Fruit fly (Drosophila melanogaster): Measurements from ENCODE around the gene CG34384.
A peak's percentile ranks its signal among the peaks of the same experiment; 100 is the strongest.

CG34384 gene

DNA sequence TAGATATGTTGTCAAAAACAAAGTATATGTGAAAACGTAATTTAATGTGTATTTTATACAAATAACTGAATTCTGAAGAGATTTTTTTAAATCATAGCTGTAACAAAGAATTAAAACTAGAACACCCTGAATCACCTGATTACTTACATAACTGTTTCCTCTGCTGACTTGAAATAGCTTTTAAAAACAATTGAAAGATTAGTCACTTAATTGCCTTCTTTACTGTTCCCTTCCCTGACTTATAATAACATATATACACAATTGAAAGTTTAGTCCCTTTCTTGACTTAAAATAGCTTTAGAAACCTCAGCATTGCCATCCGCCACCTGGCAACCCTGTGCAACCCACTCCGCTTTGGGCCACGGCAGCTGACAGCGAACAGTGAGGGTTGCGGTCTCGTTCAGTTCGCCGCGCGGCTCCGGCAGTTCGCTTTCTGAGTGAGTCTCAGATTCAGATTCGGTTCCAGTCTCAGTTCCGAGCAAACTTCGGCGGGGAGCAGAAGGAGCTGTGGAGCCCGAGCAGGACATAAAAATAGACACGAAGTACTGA lies at the start of gene CG34384 (continued):
- TF ChIP-seq CG3032 (tag; optimal IDR thresholded peaks at IDR 0.05) (peak; percentile 49), Hr4 (GFP tag; optimal IDR thresholded peaks at IDR 0.05) (peak; percentile 27), topi (GFP tag; optimal IDR thresholded peaks at IDR 0.05) (peak; percentile 42), Gug (GFP tag; IDR thresholded peaks at IDR 0.05) (no peak), CG10631 (GFP tag; optimal IDR thresholded peaks at IDR 0.05) (peak; percentile 31), eg (GFP tag; IDR thresholded peaks at IDR 0.05) (no peak), dsx (GFP tag; optimal IDR thresholded peaks at IDR 0.05; ENCODE audit: poor library complexity, severe bottlenecking) (peak; percentile 0), CG8632 (GFP tag; optimal IDR thresholded peaks at IDR 0.05) (peak; percentile 19)

DNA sequence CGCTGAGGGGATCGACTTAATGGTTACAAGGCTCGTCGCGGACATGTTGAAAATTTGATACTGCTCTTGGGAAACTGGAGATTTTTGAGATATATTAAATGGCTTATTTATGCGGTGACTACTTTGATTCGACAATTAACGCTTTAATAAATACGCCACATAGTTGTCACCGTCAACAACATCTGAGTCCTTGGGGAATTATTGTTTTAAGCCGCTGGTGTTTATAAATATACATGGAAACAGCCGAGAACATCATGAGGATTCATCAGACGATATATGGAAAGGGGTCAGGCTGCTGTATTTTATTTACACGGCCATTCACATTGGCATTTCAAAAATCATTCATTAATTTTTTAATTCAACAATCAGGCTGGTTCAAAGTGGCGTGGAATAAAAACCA lies 42.5 kb upstream of the CG34384 start, which contains the start of gene CG11286:
CG11286 (minus strand) TSS at position 101 of the 400 bp plus-strand sequence.
- no peak for TF ChIP-seq fd85E (GFP tag; optimal IDR thresholded peaks at IDR 0.05)
- no peak for TF ChIP-seq CG6808 (GFP tag; optimal IDR thresholded peaks at IDR 0.05)
- TF ChIP-seq CG10669 (GFP tag; optimal IDR thresholded peaks at IDR 0.05): no peak
- no peak for TF ChIP-seq OdsH (GFP tag; optimal IDR thresholded peaks at IDR 0.05)
- no peak for TF ChIP-seq Eip93F (GFP tag; optimal IDR thresholded peaks at IDR 0.05)
- TF ChIP-seq CG34406 (GFP tag; optimal IDR thresholded peaks at IDR 0.05): no peak
- no peak for TF ChIP-seq CG15336 (GFP tag; IDR thresholded peaks at IDR 0.05)
- no peak for TF ChIP-seq Sox14 (GFP tag; optimal IDR thresholded peaks at IDR 0.05)
- no peak for TF ChIP-seq CG6792 (GFP tag; optimal IDR thresholded peaks at IDR 0.05)
- TF ChIP-seq Sox102F (GFP tag; optimal IDR thresholded peaks at IDR 0.05): no peak
- TF ChIP-seq CG10631 (GFP tag; optimal IDR thresholded peaks at IDR 0.05): no peak
- no peak for TF ChIP-seq Hr4 (GFP tag; optimal IDR thresholded peaks at IDR 0.05)
- no peak for TF ChIP-seq Eip78C (GFP tag)
- TF ChIP-seq CG11294 (GFP tag; IDR thresholded peaks at IDR 0.05): no peak
- TF ChIP-seq net (GFP tag; optimal IDR thresholded peaks at IDR 0.05): no peak
- TF ChIP-seq Met (GFP tag; optimal IDR thresholded peaks at IDR 0.05): no peak
- TF ChIP-seq CG8319 (GFP tag; optimal IDR thresholded peaks at IDR 0.05): no peak
- TF ChIP-seq CG4318 (GFP tag; optimal IDR thresholded peaks at IDR 0.05): no peak
- no peak for TF ChIP-seq CG9139 (GFP tag; optimal IDR thresholded peaks at IDR 0.05)

DNA sequence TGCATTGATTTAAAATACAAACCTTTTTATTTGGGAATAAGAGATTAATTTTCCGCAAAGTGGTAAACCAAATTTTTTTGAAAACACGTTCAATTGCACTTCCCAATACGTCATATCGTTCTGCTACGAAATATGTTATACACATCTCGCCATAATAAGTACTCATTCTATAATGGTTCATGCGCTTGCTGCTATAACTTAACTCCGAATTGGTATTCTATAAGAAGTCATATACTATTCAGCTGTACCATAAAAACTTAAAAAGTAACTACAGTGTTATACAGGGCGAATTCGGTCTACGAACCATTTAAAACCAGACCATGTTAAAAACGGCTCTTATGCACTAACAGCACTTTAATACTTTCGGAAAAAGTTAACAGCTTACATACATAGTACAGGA lies 34.5 kb upstream of the CG34384 start:
- TF ChIP-seq CG11294 (GFP tag; IDR thresholded peaks at IDR 0.05) (no peak; the same call in 1 of the 2 replicates), OdsH (GFP tag; optimal IDR thresholded peaks at IDR 0.05) (peak; percentile 39), CG6808 (GFP tag; optimal IDR thresholded peaks at IDR 0.05) (peak; percentile 4), CG9139 (GFP tag; optimal IDR thresholded peaks at IDR 0.05) (no peak), CG10669 (GFP tag; optimal IDR thresholded peaks at IDR 0.05) (peak; percentile 50), pdm3 (GFP tag; optimal IDR thresholded peaks at IDR 0.05) (peak; percentile 26), Blimp-1 (GFP tag; optimal IDR thresholded peaks at IDR 0.05) (no peak)

DNA sequence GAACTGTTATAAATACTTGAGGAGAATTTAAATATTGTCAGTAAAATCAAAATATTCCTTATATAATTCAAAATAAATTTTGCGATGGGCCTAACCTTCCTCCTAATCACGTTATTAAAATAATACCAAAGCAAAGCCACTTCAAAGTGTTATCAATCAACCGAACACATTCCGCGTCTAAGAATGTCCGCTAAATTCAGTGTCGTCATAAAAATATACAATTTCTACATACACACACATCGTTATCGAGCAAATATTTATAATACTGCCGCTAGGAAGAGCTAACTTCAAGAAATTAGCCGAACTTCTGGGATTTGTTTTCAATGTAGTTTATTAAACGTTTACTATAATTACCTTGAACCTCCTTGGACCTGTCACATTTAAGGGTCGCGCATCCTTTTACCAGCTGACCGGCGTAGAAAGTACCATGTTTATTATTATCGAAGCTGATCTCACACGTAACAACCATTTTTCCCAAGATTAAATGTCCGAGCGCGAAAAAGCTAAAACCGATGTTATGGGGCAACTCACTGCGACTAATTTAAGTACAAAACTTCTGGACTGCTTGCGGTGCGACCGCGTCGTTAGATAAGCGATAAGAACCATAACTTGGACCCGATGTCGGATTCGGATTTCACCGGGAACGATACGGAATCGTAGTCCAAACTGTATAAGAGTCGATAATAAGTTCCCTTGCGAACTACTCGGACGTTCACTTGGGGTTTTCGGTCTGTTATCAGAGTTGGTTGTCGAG lies 31.1 kb upstream of the CG34384 start, which contains the start of gene CG18747:
CG18747 (minus strand) TSS at position 514 of the 754 bp plus-strand sequence.
- TF ChIP-seq vri (GFP tag; optimal IDR thresholded peaks at IDR 0.05) (peak; percentile 76), svp (GFP tag) (peak; percentile 51), eg (GFP tag; IDR thresholded peaks at IDR 0.05) (no peak)

DNA sequence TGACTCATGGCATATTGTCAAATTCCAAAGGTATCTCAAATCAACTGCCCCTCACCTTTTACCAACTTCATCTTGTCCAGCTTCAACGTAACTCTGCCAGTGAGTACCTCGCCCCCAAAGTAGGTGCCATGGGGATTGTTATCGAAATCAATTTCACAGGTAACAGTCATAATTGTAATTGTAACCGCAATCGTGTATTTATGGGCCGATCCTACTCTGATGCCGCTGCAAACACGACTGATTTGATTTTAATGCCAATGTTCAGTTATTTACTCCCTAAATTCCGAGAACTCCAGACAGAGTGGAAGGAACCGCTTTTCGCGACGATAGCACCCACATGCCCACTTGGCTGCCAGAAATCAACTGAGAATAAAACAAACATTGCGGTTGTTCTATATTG lies 28.4 kb upstream of the CG34384 start, which contains the start of gene CG18745:
CG18745 (minus strand) TSS at position 336 of the 400 bp plus-strand sequence.
- TF ChIP-seq CG3032 (tag; optimal IDR thresholded peaks at IDR 0.05): no peak
- peak; percentile 57 for TF ChIP-seq vri (GFP tag; optimal IDR thresholded peaks at IDR 0.05)
- peak; percentile 14 for TF ChIP-seq fkh (GFP tag; optimal IDR thresholded peaks at IDR 0.05)

Data from whole organism, prepupa.